Worm (Caenorhabditis elegans) whole organism, L2 larva: ENCODE measurements around the gene cin-4.

Experiments used
- aly-2 ChIP-seq: fragments of 150-350 bp; optimal IDR thresholded peaks from 2 replicates; lab custom pipeline; 2014; ENCODE audit warnings: missing biosample characterization, missing genetic modification characterization
- ama-1 ChIP-seq: fragments of 150-350 bp; optimal IDR thresholded peaks from 2 replicates; lab custom pipeline; 2018; ENCODE audit warnings: inconsistent platforms
- ceh-16 ChIP-seq: fragments of 150-350 bp; optimal IDR thresholded peaks from 2 replicates; lab custom pipeline; 2014; ENCODE audit warnings: missing biosample characterization, missing genetic modification characterization
- dmd-4 ChIP-seq: sonication (generic microtip); optimal IDR thresholded peaks from 2 replicates; lab custom pipeline; 2017; ENCODE audit warnings: missing biosample characterization, missing genetic modification characterization
- mdl-1 ChIP-seq, 2 experiments: fragments of 150-350 bp in 1 of 2; sonication (generic microtip) in 1 of 2; optimal IDR thresholded peaks; 2 replicates each; lab custom pipeline; 2017; ENCODE audit warnings: missing biosample characterization in 2 of 2, missing genetic modification characterization in 2 of 2
- nhr-12 ChIP-seq: fragments of 150-350 bp; optimal IDR thresholded peaks from 2 replicates; lab custom pipeline; 2014; ENCODE audit warnings: missing biosample characterization, missing genetic modification characterization
- unc-62 ChIP-seq: fragments of 150-350 bp; optimal IDR thresholded peaks from 2 replicates; lab custom pipeline; 2014; ENCODE audit warnings: missing biosample characterization, missing genetic modification reagents, missing genetic modification characterization
- ztf-11 ChIP-seq: sonication (generic microtip); optimal IDR thresholded peaks from 2 replicates; lab custom pipeline; 2017; ENCODE audit warnings: missing biosample characterization, missing genetic modification characterization

ce11 chrII:7073537-7073913, 35.4 kb downstream of the cin-4 start, which contains the start of gene kat-1:
- TF ChIP-seq ceh-16 (tag; lab: Kevin White, UChicago) = no peak
- TF ChIP-seq aly-2 = no peak
- no peak for TF ChIP-seq unc-62 (GFP tag; lab: Kevin White, UChicago)
- no peak for TF ChIP-seq nhr-12 (tag; lab: Kevin White, UChicago)
- no peak for TF ChIP-seq mdl-1 (tag; optimal IDR thresholded peaks at IDR 0.05; lab: Kevin White, UChicago)
- TF ChIP-seq ama-1 (lab: Kevin White, UChicago) = no peak
- TF ChIP-seq dmd-4 (tag; lab: Kevin White, UChicago) = no peak
- TF ChIP-seq ztf-11 (tag; lab: Kevin White, UChicago) = no peak
